Fruit fly (Drosophila melanogaster): ENCODE measurements around the gene CG33181.

CG33181 gene

dm6 chrX:8499151-8499550, 10.0 kb downstream of the CG33181 start (continued):
- TF ChIP-seq CG8632 (GFP tag; optimal IDR thresholded peaks at IDR 0.05) = no peak
- no peak for TF ChIP-seq svp (GFP tag)
- no peak for TF ChIP-seq topi (GFP tag; optimal IDR thresholded peaks at IDR 0.05)
- TF ChIP-seq lz (GFP tag; optimal IDR thresholded peaks at IDR 0.05) = no peak
- TF ChIP-seq Eip75B (GFP tag; optimal IDR thresholded peaks at IDR 0.05) = no peak
- no peak for TF ChIP-seq CG34406 (GFP tag; optimal IDR thresholded peaks at IDR 0.05)
- TF ChIP-seq Hr39 (GFP tag; optimal IDR thresholded peaks at IDR 0.05) = peak; percentile 16
- peak; percentile 16 for TF ChIP-seq achi (GFP tag; optimal IDR thresholded peaks at IDR 0.05)
- no peak for TF ChIP-seq CG7368 (GFP tag; optimal IDR thresholded peaks at IDR 0.05)
- no peak for TF ChIP-seq Met (GFP tag; optimal IDR thresholded peaks at IDR 0.05)
- TF ChIP-seq CG10669 (GFP tag; optimal IDR thresholded peaks at IDR 0.05) = peak; percentile 7

dm6 chrX:8501374-8501773, 12.2 kb downstream of the CG33181 start:
- TF ChIP-seq CG11902 (GFP tag; optimal IDR thresholded peaks at IDR 0.05) (no peak), CG7368 (GFP tag; optimal IDR thresholded peaks at IDR 0.05) (no peak), CG15336 (GFP tag; IDR thresholded peaks at IDR 0.05) (no peak), Ets21C (GFP tag; optimal IDR thresholded peaks at IDR 0.05) (no peak), Sox15 (GFP tag; optimal IDR thresholded peaks at IDR 0.05) (no peak), CG6792 (GFP tag; optimal IDR thresholded peaks at IDR 0.05) (no peak), esn (GFP tag; optimal IDR thresholded peaks at IDR 0.05) (no peak), Sox102F (GFP tag; optimal IDR thresholded peaks at IDR 0.05) (no peak), dac (GFP tag; optimal IDR thresholded peaks at IDR 0.05) (no peak), CG11294 (GFP tag; IDR thresholded peaks at IDR 0.05) (no peak), net (GFP tag; optimal IDR thresholded peaks at IDR 0.05) (no peak), fd85E (GFP tag; optimal IDR thresholded peaks at IDR 0.05) (no peak), eg (GFP tag; IDR thresholded peaks at IDR 0.05) (no peak), CG10669 (GFP tag; optimal IDR thresholded peaks at IDR 0.05) (no peak), CG11762 (GFP tag; optimal IDR thresholded peaks at IDR 0.05; ENCODE audit: insufficient read depth) (no peak), vri (GFP tag; optimal IDR thresholded peaks at IDR 0.05) (no peak), spab (GFP tag; optimal IDR thresholded peaks at IDR 0.05) (no peak), CG4318 (GFP tag; optimal IDR thresholded peaks at IDR 0.05) (no peak), Lpt (GFP tag; optimal IDR thresholded peaks at IDR 0.05) (no peak)

- TF ChIP-seq Eip93F (GFP tag; optimal IDR thresholded peaks at IDR 0.05) = peak; percentile 49
- peak; percentile 18 for TF ChIP-seq Eip78C (GFP tag)
- TF ChIP-seq CG10631 (GFP tag; optimal IDR thresholded peaks at IDR 0.05) = no peak
These were observed 12.9 kb downstream of the CG33181 start for dm6 chrX:8502053-8502452.

dm6 chrX:8505023-8505604, 16.0 kb downstream of the CG33181 start:
- TF ChIP-seq CG3919 (GFP tag; optimal IDR thresholded peaks at IDR 0.05) (no peak), achi (GFP tag; optimal IDR thresholded peaks at IDR 0.05) (no peak), Hr39 (GFP tag; optimal IDR thresholded peaks at IDR 0.05) (no peak), CG6276 (GFP tag; optimal IDR thresholded peaks at IDR 0.05) (no peak), salr (GFP tag; optimal IDR thresholded peaks at IDR 0.05) (no peak), Hr38 (GFP tag; optimal IDR thresholded peaks at IDR 0.05) (no peak), Gug (GFP tag; IDR thresholded peaks at IDR 0.05) (no peak), Eip78C (GFP tag) (peak; percentile 28), Hr4 (GFP tag; optimal IDR thresholded peaks at IDR 0.05) (peak; percentile 4), CG7368 (GFP tag; optimal IDR thresholded peaks at IDR 0.05) (no peak), svp (GFP tag) (peak; percentile 62), fd59A (GFP tag; optimal IDR thresholded peaks at IDR 0.05) (no peak), CG15336 (GFP tag; IDR thresholded peaks at IDR 0.05) (no peak), pdm3 (GFP tag; optimal IDR thresholded peaks at IDR 0.05) (no peak), Ets21C (GFP tag; optimal IDR thresholded peaks at IDR 0.05) (no peak), CG8119 (GFP tag; IDR thresholded peaks at IDR 0.05) (no peak), CG11902 (GFP tag; optimal IDR thresholded peaks at IDR 0.05) (no peak)

Measured in whole organism, prepupa.